Worm (Caenorhabditis elegans): Measurements from ENCODE around the gene cld-1.

DNA sequence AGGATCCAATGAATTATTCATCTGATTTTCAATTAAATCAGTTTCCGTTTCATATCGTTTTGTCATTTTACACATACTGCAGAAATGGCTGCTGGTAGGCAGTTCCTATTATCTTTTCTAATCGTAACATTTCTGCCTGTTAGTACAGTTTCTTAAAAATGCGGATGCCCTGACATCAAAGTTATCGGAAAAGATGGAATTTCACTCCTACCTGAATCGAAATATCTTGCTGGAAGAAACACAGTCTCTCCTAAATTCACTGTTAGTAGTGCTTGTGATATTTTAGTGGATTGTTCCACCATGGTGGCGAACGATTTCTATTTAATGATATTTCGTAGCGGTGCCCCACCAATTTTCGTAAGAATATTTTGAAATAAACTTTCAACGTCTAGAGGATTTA lies 12.4 kb upstream of the cld-1 start, which contains the start of gene F55G11.10:
- TF ChIP-seq nhr-90 (tag; optimal IDR thresholded peaks at IDR 0.05) (no peak), pha-4 (tag; optimal IDR thresholded peaks at IDR 0.05) (no peak), madf-10 (tag; optimal IDR thresholded peaks at IDR 0.05) (no peak), snpc-1.3 (tag; optimal IDR thresholded peaks at IDR 0.05; ENCODE audit: insufficient read depth) (no peak), F37B4.10 (GFP tag; IDR thresholded peaks at IDR 0.05) (no peak), gei-17 (GFP tag; optimal IDR thresholded peaks at IDR 0.05) (no peak), unc-62 (GFP tag; optimal IDR thresholded peaks at IDR 0.05) (no peak), fkh-3 (tag; optimal IDR thresholded peaks at IDR 0.05) (no peak), dpl-1 (GFP tag; optimal IDR thresholded peaks at IDR 0.05) (no peak)
